Fruit fly (Drosophila melanogaster): ENCODE data around the gene Naxe.

dm6 chrX:10115582-10116207 lies 29.7 kb upstream of the Naxe start:
- no peak for TF ChIP-seq Crg-1 (GFP tag; optimal IDR thresholded peaks at IDR 0.05)
- no peak for TF ChIP-seq pad (GFP tag; optimal IDR thresholded peaks at IDR 0.05)
- TF ChIP-seq CG1620 (GFP tag; optimal IDR thresholded peaks at IDR 0.05): no peak
- TF ChIP-seq ovo (GFP tag; optimal IDR thresholded peaks at IDR 0.05): no peak
- no peak for TF ChIP-seq bab1 (GFP tag; optimal IDR thresholded peaks at IDR 0.05)
- TF ChIP-seq kay (GFP tag; ENCODE audit: borderline replicate concordance): no peak
- no peak for TF ChIP-seq CG33017 (tag; optimal IDR thresholded peaks at IDR 0.05)
- no peak for TF ChIP-seq cic (GFP tag; optimal IDR thresholded peaks at IDR 0.05)
- TF ChIP-seq cnc (optimal IDR thresholded peaks at IDR 0.05): no peak
- no peak for TF ChIP-seq Clk (GFP tag; optimal IDR thresholded peaks at IDR 0.05)
- TF ChIP-seq Hr96 (GFP tag; optimal IDR thresholded peaks at IDR 0.05): no peak
- TF ChIP-seq CG5204 (GFP tag; optimal IDR thresholded peaks at IDR 0.05): no peak
- no peak for TF ChIP-seq CG14711 (tag; optimal IDR thresholded peaks at IDR 0.05)
